Fruit fly (Drosophila melanogaster): ENCODE results near the gene CG6621.

CG6621 gene

dm6 chr3R:10854243-10854874 is 39.0 kb downstream of the CG6621 start, which contains the start of the genes CG6567 and CG4511:
CG6567 (minus strand) TSS chr3R:10854451.
CG4511 (plus strand) TSS chr3R:10854501.
- peak; percentile 9 for TF ChIP-seq NC2β (GFP tag; optimal IDR thresholded peaks at IDR 0.05)
- TF ChIP-seq CG9797 (GFP tag; optimal IDR thresholded peaks at IDR 0.05), result peak; percentile 78
- no peak for TF ChIP-seq gem (tag; optimal IDR thresholded peaks at IDR 0.05)
- TF ChIP-seq crp (GFP tag; optimal IDR thresholded peaks at IDR 0.05), result peak; percentile 56 to 95
- TF ChIP-seq gcm (GFP tag; optimal IDR thresholded peaks at IDR 0.05), result peak; percentile 8
- TF ChIP-seq CG3281 (GFP tag; optimal IDR thresholded peaks at IDR 0.05), result no peak
- peak; percentile 11 for TF ChIP-seq CoRest (tag; optimal IDR thresholded peaks at IDR 0.05)
- TF ChIP-seq bbx (GFP tag; IDR thresholded peaks at IDR 0.05; ENCODE audit: partially characterized antibody), result 0 out of 2 replicates have a peak, but pooled peaks have one; percentile 34
- peak; percentile 36 for TF ChIP-seq nmo (GFP tag; optimal IDR thresholded peaks at IDR 0.05)
- TF ChIP-seq CG16779 (GFP tag; IDR thresholded peaks at IDR 0.05), result no peak
- peak; percentile 36 for TF ChIP-seq Lhr (GFP tag; optimal IDR thresholded peaks at IDR 0.05)
- peak; percentile 4 for TF ChIP-seq CG13775 (GFP tag; optimal IDR thresholded peaks at IDR 0.05)
- TF ChIP-seq CG6813 (GFP tag; optimal IDR thresholded peaks at IDR 0.05), result no peak
- TF ChIP-seq Elba2 (GFP tag; optimal IDR thresholded peaks at IDR 0.05), result peak; percentile 77
- peak; percentile 22 for TF ChIP-seq Fer1 (GFP tag; optimal IDR thresholded peaks at IDR 0.05)
- no peak for TF ChIP-seq Mes4 (GFP tag; optimal IDR thresholded peaks at IDR 0.05)
- TF ChIP-seq br (optimal IDR thresholded peaks at IDR 0.05), result no peak
- no peak for TF ChIP-seq nom (GFP tag; optimal IDR thresholded peaks at IDR 0.05)
- peak; percentile 55 for TF ChIP-seq CG12659 (GFP tag; optimal IDR thresholded peaks at IDR 0.05)
- peak; percentile 48 for TF ChIP-seq sug (tag; optimal IDR thresholded peaks at IDR 0.05)
- no peak for TF ChIP-seq tll (GFP tag; optimal IDR thresholded peaks at IDR 0.05)
- TF ChIP-seq lilli (GFP tag; optimal IDR thresholded peaks at IDR 0.05), result no peak
- no peak for TF ChIP-seq btn (GFP tag; optimal IDR thresholded peaks at IDR 0.05)
- peak; percentile 57 for TF ChIP-seq trem (tag; optimal IDR thresholded peaks at IDR 0.05)
- TF ChIP-seq dimm (GFP tag; IDR thresholded peaks at IDR 0.05), result no peak
- 0 out of 3 replicates have a peak, but pooled peaks have one; percentile 16 for TF ChIP-seq CG6175 (GFP tag; IDR thresholded peaks at IDR 0.05)
- no peak for TF ChIP-seq CG31388 (GFP tag; optimal IDR thresholded peaks at IDR 0.05)
- TF ChIP-seq grn (GFP tag; optimal IDR thresholded peaks at IDR 0.05), result peak; percentile 93
- TF ChIP-seq CG34422 (GFP tag; IDR thresholded peaks at IDR 0.05), result peak; percentile 80; the same call in 1 of the 3 replicates
- peak; percentile 44 for TF ChIP-seq CG15514 (GFP tag; optimal IDR thresholded peaks at IDR 0.05)
- peak; percentile 38 for TF ChIP-seq Scr (GFP tag; IDR thresholded peaks at IDR 0.05; ENCODE audit: partially characterized antibody)
- no peak for TF ChIP-seq zfh1 (GFP tag; IDR thresholded peaks at IDR 0.05)
- TF ChIP-seq CkIIα-i1 (GFP tag; IDR thresholded peaks at IDR 0.05), result no peak
- TF ChIP-seq sens (GFP tag), result peak; percentile 79
- peak; percentile 72 for TF ChIP-seq CG4617 (GFP tag; optimal IDR thresholded peaks at IDR 0.05; ENCODE audit: borderline replicate concordance)
- no peak for TF ChIP-seq chif (GFP tag; optimal IDR thresholded peaks at IDR 0.05)
- peak; percentile 81 for TF ChIP-seq cg (GFP tag; optimal IDR thresholded peaks at IDR 0.05)
- no peak for TF ChIP-seq Sox100B (GFP tag; optimal IDR thresholded peaks at IDR 0.05)
- peak; percentile 36; the same call in 1 of the 2 replicates for TF ChIP-seq CG13287 (GFP tag; IDR thresholded peaks at IDR 0.05; ENCODE audit: partially characterized antibody)
- peak; percentile 21 for TF ChIP-seq phol (tag; optimal IDR thresholded peaks at IDR 0.05)
- no peak for TF ChIP-seq Deaf1 (tag; optimal IDR thresholded peaks at IDR 0.05)
- peak; percentile 50 for TF ChIP-seq CG17829 (tag; optimal IDR thresholded peaks at IDR 0.05)
- TF ChIP-seq CG8089 (GFP tag; optimal IDR thresholded peaks at IDR 0.05), result no peak
- no peak for TF ChIP-seq Stat92E (GFP tag; optimal IDR thresholded peaks at IDR 0.05)
- TF ChIP-seq zen2 (GFP tag; IDR thresholded peaks at IDR 0.05; ENCODE audit: partially characterized antibody), result no peak
- peak; percentile 55 for TF ChIP-seq CG1603 (tag; optimal IDR thresholded peaks at IDR 0.05)
- TF ChIP-seq Dll (GFP tag; IDR thresholded peaks at IDR 0.05; ENCODE audit: partially characterized antibody), result 0 out of 4 replicates have a peak, but pooled peaks have one; percentile 35
- TF ChIP-seq CG14710 (tag; optimal IDR thresholded peaks at IDR 0.05), result peak; percentile 31
